Worm (Caenorhabditis elegans): ENCODE results near the gene K03H9.3.
A peak's percentile ranks its signal among the peaks of the same experiment; 100 is the strongest.

Gene K03H9.3

ce11 chrII:6383183-6383695 lies 39.7 kb upstream of the K03H9.3 start, which contains the start of gene F58F12.1 (continued):
- TF ChIP-seq ama-1 (optimal IDR thresholded peaks at IDR 0.05), result no peak
- TF ChIP-seq nhr-102 (tag; optimal IDR thresholded peaks at IDR 0.05), result no peak
- TF ChIP-seq nhr-25 (tag; optimal IDR thresholded peaks at IDR 0.05; ENCODE audit: borderline replicate concordance, insufficient read depth), result no peak
- no peak for TF ChIP-seq spr-3 (GFP tag; optimal IDR thresholded peaks at IDR 0.05)
- TF ChIP-seq cey-2 (tag; optimal IDR thresholded peaks at IDR 0.05; ENCODE audit: borderline replicate concordance, insufficient read depth), result no peak
- peak in 1 of 2 experiments; percentile 75 for TF ChIP-seq unc-62 (GFP tag; optimal IDR thresholded peaks at IDR 0.05 in 1 of 2)
- TF ChIP-seq unc-62 (tag; optimal IDR thresholded peaks at IDR 0.05), result no peak
- no peak for TF ChIP-seq nhr-77 (tag; optimal IDR thresholded peaks at IDR 0.05)
- TF ChIP-seq Y5F2A.4 (GFP tag; optimal IDR thresholded peaks at IDR 0.05), result no peak
- TF ChIP-seq hlh-11 (tag; optimal IDR thresholded peaks at IDR 0.05), result peak; percentile 31
- no peak for TF ChIP-seq zfp-3 (GFP tag; conservative IDR thresholded peaks at IDR 0.05)
- peak; percentile 50 for TF ChIP-seq dve-1 (tag; optimal IDR thresholded peaks at IDR 0.05; ENCODE audit: insufficient read depth)
- no peak for TF ChIP-seq aly-2 (tag; optimal IDR thresholded peaks at IDR 0.05)
- TF ChIP-seq mxl-3 (GFP tag; optimal IDR thresholded peaks at IDR 0.05), result no peak
- no peak for TF ChIP-seq arid-1 (GFP tag; conservative IDR thresholded peaks at IDR 0.05)
- TF ChIP-seq hmg-1.1 (GFP tag; IDR thresholded peaks at IDR 0.05), result no peak
- no peak for TF ChIP-seq ceh-28 (tag; optimal IDR thresholded peaks at IDR 0.05)
- TF ChIP-seq tra-1 (GFP tag; IDR thresholded peaks at IDR 0.05), result no peak
- TF ChIP-seq Y48G9A.11 (GFP tag; IDR thresholded peaks at IDR 0.05), result no peak

DNA sequence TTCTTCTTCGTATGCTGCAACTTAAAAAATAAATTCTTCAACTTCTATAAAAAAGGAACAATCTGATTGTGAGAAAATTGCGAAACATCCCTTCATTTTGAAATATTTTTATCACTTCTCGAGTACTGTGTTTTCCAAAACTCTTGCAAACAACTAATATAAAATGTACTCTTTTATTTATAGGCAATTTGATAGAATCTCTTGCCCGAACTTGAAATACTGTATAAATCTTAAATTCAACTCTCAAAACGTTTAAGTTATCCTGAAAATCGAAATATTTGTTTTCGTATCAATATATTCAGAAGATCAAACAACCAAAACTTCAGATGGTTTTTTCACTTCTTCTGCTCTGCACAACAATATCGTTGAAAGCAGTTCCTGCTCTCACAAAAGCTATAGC lies 36.4 kb upstream of the K03H9.3 start, which contains the start of gene F58F12.4:
F58F12.4 (plus strand) TSS at position 301 of the 400 bp plus-strand sequence.
- TF ChIP-seq nhr-25 (tag; optimal IDR thresholded peaks at IDR 0.05; ENCODE audit: borderline replicate concordance, insufficient read depth) (no peak), ama-1 (optimal IDR thresholded peaks at IDR 0.05) (no peak), unc-39 (tag; optimal IDR thresholded peaks at IDR 0.05) (no peak), saeg-2 (GFP tag; IDR thresholded peaks at IDR 0.05) (no peak), zag-1 (tag; optimal IDR thresholded peaks at IDR 0.05) (no peak), lin-39 (tag; optimal IDR thresholded peaks at IDR 0.05) (no peak), Y75B8A.6 (GFP tag; IDR thresholded peaks at IDR 0.05) (no peak), nhr-10 (tag; optimal IDR thresholded peaks at IDR 0.05) (no peak), dve-1 (tag; optimal IDR thresholded peaks at IDR 0.05; ENCODE audit: insufficient read depth) (no peak), lir-3 (tag; optimal IDR thresholded peaks at IDR 0.05) (no peak), nhr-11 (tag; optimal IDR thresholded peaks at IDR 0.05) (no peak), gei-8 (GFP tag; optimal IDR thresholded peaks at IDR 0.05) (no peak), nhr-28 (tag; optimal IDR thresholded peaks at IDR 0.05) (no peak), fkh-10 (GFP tag; optimal IDR thresholded peaks at IDR 0.05) (no peak), F37D6.2 (tag; optimal IDR thresholded peaks at IDR 0.05) (no peak), tra-1 (GFP tag; IDR thresholded peaks at IDR 0.05) (no peak), nhr-111 (GFP tag; optimal IDR thresholded peaks at IDR 0.05) (no peak)

ce11 chrII:6387937-6388336 lies 35.0 kb upstream of the K03H9.3 start, which contains the start of gene F58F12.2:
F58F12.2 (minus strand) TSS chrII:6388037.
- no peak for TF ChIP-seq T20F7.1 (GFP tag; optimal IDR thresholded peaks at IDR 0.05)
- TF ChIP-seq ceh-62 (tag; optimal IDR thresholded peaks at IDR 0.05), result no peak
- no peak for TF ChIP-seq ztf-7 (tag; optimal IDR thresholded peaks at IDR 0.05)
- TF ChIP-seq dmd-8 (GFP tag; IDR thresholded peaks at IDR 0.05), result no peak
- TF ChIP-seq attf-4 (tag; optimal IDR thresholded peaks at IDR 0.05), result no peak
- no peak for TF ChIP-seq fos-1 (tag; optimal IDR thresholded peaks at IDR 0.05)
- TF ChIP-seq ceh-32 (tag; optimal IDR thresholded peaks at IDR 0.05; ENCODE audit: poor library complexity), result no peak
